Worm (Caenorhabditis elegans): ENCODE results near the gene F52D10.4.
A peak's percentile ranks its signal among the peaks of the same experiment; 100 is the strongest.

Gene F52D10.4

DNA sequence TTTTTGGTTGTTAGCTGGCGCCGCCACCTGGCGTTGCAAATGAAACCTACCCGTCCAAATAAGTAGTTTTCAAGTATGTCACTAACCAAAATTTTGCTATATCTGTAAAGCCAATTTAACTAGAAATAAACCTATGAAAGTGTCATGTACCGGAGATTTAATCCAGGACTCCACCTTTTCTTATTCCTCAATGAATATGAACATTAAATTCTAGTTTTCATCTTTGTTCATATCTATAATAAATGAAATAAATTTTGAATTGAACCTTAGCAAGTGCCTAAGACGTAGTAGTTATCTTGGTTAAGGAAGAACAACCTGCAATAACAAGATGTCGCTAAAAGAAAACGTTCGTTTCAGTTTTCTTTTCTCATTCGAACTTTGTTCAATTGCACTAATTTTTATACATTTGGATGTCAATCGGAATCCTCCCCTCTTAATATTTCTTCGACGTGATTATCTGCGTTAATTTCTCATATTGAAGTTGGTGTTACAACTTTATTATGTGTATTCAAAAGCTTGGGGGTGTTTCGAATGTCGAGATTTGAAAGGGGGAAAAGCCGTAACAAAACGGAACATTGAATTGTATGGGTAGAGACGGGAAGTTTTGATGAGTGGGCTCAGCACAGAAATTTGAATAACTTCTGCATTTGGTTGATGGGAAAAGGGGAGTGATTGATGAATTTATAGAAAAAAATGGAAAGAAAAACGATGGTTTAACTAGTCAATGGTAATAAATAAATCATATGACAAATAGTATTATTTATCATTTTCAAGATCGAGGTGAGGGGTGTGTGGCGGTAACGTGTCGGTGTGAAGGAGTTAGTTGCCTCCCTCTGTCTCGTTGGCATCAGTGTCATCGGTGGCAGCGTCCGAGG is 13.8 kb upstream of the F52D10.4 start (continued):
- TF ChIP-seq daf-12 (tag; optimal IDR thresholded peaks at IDR 0.05): no peak
- TF ChIP-seq skn-1 (tag; optimal IDR thresholded peaks at IDR 0.05): peak; percentile 44
- peak; percentile 60 for TF ChIP-seq zip-2 (tag; optimal IDR thresholded peaks at IDR 0.05)
- peak; percentile 25 for TF ChIP-seq zfp-2 (tag; optimal IDR thresholded peaks at IDR 0.05)
- peak; percentile 70 for TF ChIP-seq spr-3 (GFP tag; optimal IDR thresholded peaks at IDR 0.05)
- TF ChIP-seq dmd-6 (GFP tag; IDR thresholded peaks at IDR 0.05): 0 out of 2 replicates have a peak, but pooled peaks have one; percentile 23
- TF ChIP-seq daf-19 (GFP tag; conservative IDR thresholded peaks at IDR 0.05): 0 out of 2 replicates have a peak, but pooled peaks have one; percentile 57
- TF ChIP-seq arid-1 (GFP tag; conservative IDR thresholded peaks at IDR 0.05): peak; percentile 20
- peak; percentile 92 for TF ChIP-seq T26A8.4 (GFP tag; IDR thresholded peaks at IDR 0.05)

DNA sequence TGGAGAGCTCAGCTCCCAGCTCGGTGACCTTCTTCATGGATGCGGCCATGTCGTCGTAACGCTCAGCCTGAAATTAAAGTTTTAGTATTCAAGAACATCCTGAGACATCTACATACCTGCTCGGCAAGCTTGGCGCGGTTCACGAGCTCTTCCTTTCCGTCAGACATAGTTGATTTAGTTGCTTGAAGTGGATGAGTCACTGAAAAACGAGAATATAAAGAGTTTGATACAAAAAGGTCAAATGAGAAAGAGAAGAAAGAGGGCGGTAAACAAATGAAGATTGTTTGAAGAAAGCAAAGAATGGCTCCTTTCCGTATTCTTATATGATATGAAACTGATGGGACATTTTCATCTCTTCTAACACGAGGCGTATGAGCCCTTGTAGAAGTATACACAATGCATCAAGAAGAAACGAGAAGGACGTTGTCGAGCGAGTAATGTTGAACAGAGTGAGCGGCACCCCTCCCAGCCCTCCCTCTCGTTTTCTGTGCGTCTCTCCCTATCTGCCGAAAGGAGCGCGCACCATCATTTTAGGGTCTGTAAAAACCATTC is 12.0 kb upstream of the F52D10.4 start, which contains the start of gene ftt-2:
Gene ftt-2 (minus strand): TSS at position 206 of the 552 bp plus-strand sequence.
- TF ChIP-seq aha-1 (tag): peak; percentile 94
- TF ChIP-seq nhr-6 (tag; optimal IDR thresholded peaks at IDR 0.05): peak; percentile 27
- peak; percentile 2 for TF ChIP-seq ztf-7 (tag; optimal IDR thresholded peaks at IDR 0.05)
- TF ChIP-seq lsy-2 (tag; optimal IDR thresholded peaks at IDR 0.05): no peak
- no peak for TF ChIP-seq aly-2 (tag; optimal IDR thresholded peaks at IDR 0.05)
- TF ChIP-seq ama-1 (optimal IDR thresholded peaks at IDR 0.05): peak; percentile 81
- TF ChIP-seq cey-2 (tag; optimal IDR thresholded peaks at IDR 0.05; ENCODE audit: borderline replicate concordance, insufficient read depth): no peak
- TF ChIP-seq nhr-11 (tag; optimal IDR thresholded peaks at IDR 0.05): no peak
- no peak for TF ChIP-seq daf-12 (tag; optimal IDR thresholded peaks at IDR 0.05)

DNA sequence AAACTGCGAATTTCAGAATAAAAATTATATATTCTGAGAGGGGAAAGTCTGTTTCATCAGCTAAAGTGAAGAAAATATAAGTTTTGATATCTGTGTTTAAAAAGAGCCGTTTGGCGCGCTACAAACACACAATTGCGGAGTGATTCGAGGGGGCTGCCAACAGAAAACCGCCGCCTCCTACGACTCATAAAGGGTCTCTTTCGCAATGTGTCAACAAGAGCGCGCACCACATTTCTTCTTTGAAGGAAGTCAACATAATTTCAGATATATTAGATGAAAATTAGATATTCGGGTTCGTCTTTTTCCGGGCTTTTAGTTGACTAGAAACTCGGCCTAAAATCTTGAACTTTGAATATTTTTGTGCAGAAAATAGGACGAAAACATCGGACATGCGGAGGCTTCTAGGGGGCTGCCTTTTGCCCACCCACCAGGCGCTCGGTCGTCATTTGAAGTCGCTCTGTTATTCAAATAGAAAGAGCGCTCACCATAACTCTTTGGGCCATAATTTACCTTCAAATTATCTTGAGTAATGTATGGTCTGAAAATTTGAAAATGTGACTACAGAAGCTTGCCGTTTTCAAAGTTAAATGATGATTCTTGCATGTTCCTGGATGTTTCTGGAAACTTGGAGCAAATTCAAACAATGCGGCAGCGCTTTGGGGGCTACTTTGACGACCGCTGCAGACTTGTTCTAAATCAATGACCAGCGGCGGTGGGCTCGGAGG is 11.3 kb upstream of the F52D10.4 start:
- peak; percentile 79; the same call in 1 of the 2 replicates for TF ChIP-seq vab-7 (GFP tag; IDR thresholded peaks at IDR 0.05)
- TF ChIP-seq ceh-28 (tag; optimal IDR thresholded peaks at IDR 0.05): peak; percentile 41
- peak; percentile 90 for TF ChIP-seq ctbp-1 (GFP tag; IDR thresholded peaks at IDR 0.05)
- TF ChIP-seq dmd-8 (GFP tag; IDR thresholded peaks at IDR 0.05): no peak
- no peak for TF ChIP-seq egl-27 (tag; optimal IDR thresholded peaks at IDR 0.05)
- peak; percentile 47 for TF ChIP-seq zip-2 (tag; optimal IDR thresholded peaks at IDR 0.05)
- peak; percentile 86 for TF ChIP-seq nhr-28 (tag; optimal IDR thresholded peaks at IDR 0.05)
- TF ChIP-seq T20F7.1 (GFP tag; optimal IDR thresholded peaks at IDR 0.05): peak; percentile 90
- peak; percentile 76 to 97 for TF ChIP-seq unc-62 (GFP tag; optimal IDR thresholded peaks at IDR 0.05 in 1 of 2)
- no peak for TF ChIP-seq unc-62 (tag; optimal IDR thresholded peaks at IDR 0.05)
- TF ChIP-seq snpc-4 (tag; optimal IDR thresholded peaks at IDR 0.05): no peak
- TF ChIP-seq nhr-111 (GFP tag; optimal IDR thresholded peaks at IDR 0.05): no peak
- peak; percentile 54 for TF ChIP-seq Y5F2A.4 (GFP tag; optimal IDR thresholded peaks at IDR 0.05)
- TF ChIP-seq pqm-1 (tag; optimal IDR thresholded peaks at IDR 0.05): peak; percentile 50
- TF ChIP-seq lim-7 (GFP tag; IDR thresholded peaks at IDR 0.05): peak; percentile 48
- TF ChIP-seq D1046.2 (GFP tag; IDR thresholded peaks at IDR 0.05): peak; percentile 84; the same call in 1 of the 2 replicates
- no peak for TF ChIP-seq aly-2 (tag; optimal IDR thresholded peaks at IDR 0.05)
- peak; percentile 65 for TF ChIP-seq nhr-11 (tag; optimal IDR thresholded peaks at IDR 0.05)
- TF ChIP-seq ceh-20 (GFP tag; IDR thresholded peaks at IDR 0.05): peak; percentile 97
- no peak for TF ChIP-seq daf-12 (tag; optimal IDR thresholded peaks at IDR 0.05)
- peak; percentile 94 for TF ChIP-seq nhr-48 (tag; optimal IDR thresholded peaks at IDR 0.05)
- no peak for TF ChIP-seq zip-11 (GFP tag; IDR thresholded peaks at IDR 0.05)
- peak; percentile 98 for TF ChIP-seq aha-1 (tag)
- 0 out of 4 replicates have a peak, but pooled peaks of 1 of the 2 experiments have one; percentile 36 for TF ChIP-seq madf-5 (GFP tag; IDR thresholded peaks at IDR 0.05)
- peak; percentile 73 for TF ChIP-seq hlh-30 (tag; optimal IDR thresholded peaks at IDR 0.05; ENCODE audit: insufficient read depth)
- TF ChIP-seq lin-39 (tag; optimal IDR thresholded peaks at IDR 0.05): peak; percentile 23
- peak; percentile 94 for TF ChIP-seq nhr-25 (tag; optimal IDR thresholded peaks at IDR 0.05; ENCODE audit: borderline replicate concordance, insufficient read depth)
- TF ChIP-seq mes-2 (tag; optimal IDR thresholded peaks at IDR 0.05; ENCODE audit: poor library complexity, severe bottlenecking): peak; percentile 68
- TF ChIP-seq hif-1 (tag; optimal IDR thresholded peaks at IDR 0.05): peak; percentile 84 to 94
- no peak for TF ChIP-seq ztf-7 (tag; optimal IDR thresholded peaks at IDR 0.05)
- peak; percentile 77 for TF ChIP-seq dve-1 (tag; optimal IDR thresholded peaks at IDR 0.05; ENCODE audit: insufficient read depth)
